Worm (Caenorhabditis elegans): Measurements from ENCODE around the gene ugt-55.

The ugt-55 gene

ce11 chrV:12298184-12298583 lies 41.7 kb downstream of the ugt-55 start:
- TF ChIP-seq lir-3 (tag; optimal IDR thresholded peaks at IDR 0.05; ENCODE audit: poor library complexity) = no peak
- peak; percentile 43 for TF ChIP-seq blmp-1 (tag; optimal IDR thresholded peaks at IDR 0.05)
- no peak for TF ChIP-seq lsy-2 (tag; optimal IDR thresholded peaks at IDR 0.05)
- no peak for TF ChIP-seq aha-1 (tag; optimal IDR thresholded peaks at IDR 0.05)
- no peak for TF ChIP-seq efl-1 (optimal IDR thresholded peaks at IDR 0.05)
- peak in 1 of 2 experiments; percentile 54 for TF ChIP-seq efl-1 (GFP tag; optimal IDR thresholded peaks at IDR 0.05 in 1 of 2)
- TF ChIP-seq elt-2 (tag; optimal IDR thresholded peaks at IDR 0.05) = peak; percentile 27
- no peak for TF ChIP-seq unc-30 (tag; optimal IDR thresholded peaks at IDR 0.05)

- TF ChIP-seq blmp-1 (tag; optimal IDR thresholded peaks at IDR 0.05) (peak; percentile 53), C04F5.9 (tag; optimal IDR thresholded peaks at IDR 0.05) (no peak), nhr-20 (tag; optimal IDR thresholded peaks at IDR 0.05) (peak; percentile 46), grh-1 (GFP tag; IDR thresholded peaks at IDR 0.05) (no peak), swsn-7 (tag; optimal IDR thresholded peaks at IDR 0.05) (no peak), efl-1 (optimal IDR thresholded peaks at IDR 0.05) (no peak), efl-1 (GFP tag; optimal IDR thresholded peaks at IDR 0.05 in 1 of 2) (peak in 1 of 2 experiments; percentile 36), lsy-2 (tag; optimal IDR thresholded peaks at IDR 0.05) (no peak), nhr-19 (GFP tag; conservative IDR thresholded peaks at IDR 0.05) (0 out of 2 replicates have a peak, but pooled peaks have one; percentile 7), elt-3 (tag; optimal IDR thresholded peaks at IDR 0.05) (peak in 2 of 6 experiments; percentile 6 to 23), lin-14 (GFP tag; optimal IDR thresholded peaks at IDR 0.05) (peak; percentile 35), xbp-1 (tag; optimal IDR thresholded peaks at IDR 0.05) (no peak), vab-15 (tag; optimal IDR thresholded peaks at IDR 0.05) (no peak), nhr-71 (tag; optimal IDR thresholded peaks at IDR 0.05) (peak; percentile 15), unc-62 (GFP tag; optimal IDR thresholded peaks at IDR 0.05) (no peak), ces-1 (GFP tag; optimal IDR thresholded peaks at IDR 0.05) (no peak), pqm-1 (tag; optimal IDR thresholded peaks at IDR 0.05) (no peak), dpl-1 (GFP tag; optimal IDR thresholded peaks at IDR 0.05) (no peak), tbx-2 (tag; optimal IDR thresholded peaks at IDR 0.05) (no peak), nhr-85 (tag) (peak; percentile 90), zag-1 (tag; optimal IDR thresholded peaks at IDR 0.05) (no peak)
Observed at ce11 chrV:12299244-12299766, 42.8 kb downstream of the ugt-55 start.

- no peak for TF ChIP-seq alr-1 (tag; optimal IDR thresholded peaks at IDR 0.05; ENCODE audit: borderline replicate concordance)
- peak; percentile 84 for TF ChIP-seq lin-14 (GFP tag; optimal IDR thresholded peaks at IDR 0.05)
- no peak for TF ChIP-seq unc-98 (GFP tag; IDR thresholded peaks at IDR 0.05)
- TF ChIP-seq dpl-1 (GFP tag; optimal IDR thresholded peaks at IDR 0.05) = peak; percentile 10 to 57 (median 16)
- TF ChIP-seq xbp-1 (tag; optimal IDR thresholded peaks at IDR 0.05) = peak; percentile 18
- peak; percentile 77 for TF ChIP-seq jun-1 (tag; optimal IDR thresholded peaks at IDR 0.05)
- peak; percentile 77 for TF ChIP-seq nhr-90 (tag; optimal IDR thresholded peaks at IDR 0.05; ENCODE audit: poor library complexity)
- no peak for TF ChIP-seq Y116A8C.19 (tag; optimal IDR thresholded peaks at IDR 0.05; ENCODE audit: borderline replicate concordance)
- TF ChIP-seq lir-3 (tag; optimal IDR thresholded peaks at IDR 0.05; ENCODE audit: poor library complexity) = peak; percentile 43
- TF ChIP-seq blmp-1 (tag; optimal IDR thresholded peaks at IDR 0.05) = peak; percentile 97
- TF ChIP-seq nhr-77 (tag; optimal IDR thresholded peaks at IDR 0.05) = peak; percentile 64
- TF ChIP-seq ama-1 (optimal IDR thresholded peaks at IDR 0.05) = peak; percentile 35
- TF ChIP-seq isw-1 (GFP tag; IDR thresholded peaks at IDR 0.05) = no peak
- peak; percentile 63 for TF ChIP-seq nhr-19 (GFP tag; conservative IDR thresholded peaks at IDR 0.05)
- peak; percentile 58 to 72 for TF ChIP-seq efl-1 (optimal IDR thresholded peaks at IDR 0.05)
- peak; percentile 3 to 91 for TF ChIP-seq efl-1 (GFP tag; optimal IDR thresholded peaks at IDR 0.05 in 1 of 2)
- no peak for TF ChIP-seq tlp-1 (tag; optimal IDR thresholded peaks at IDR 0.05)
- no peak for TF ChIP-seq ceh-8 (GFP tag; optimal IDR thresholded peaks at IDR 0.05)
- TF ChIP-seq lin-13 (GFP tag; optimal IDR thresholded peaks at IDR 0.05) = peak; percentile 50
- peak; percentile 76 for TF ChIP-seq C16A3.4 (tag; optimal IDR thresholded peaks at IDR 0.05)
- TF ChIP-seq C34B4.2 (tag; optimal IDR thresholded peaks at IDR 0.05) = no peak
- TF ChIP-seq efl-3 (GFP tag; optimal IDR thresholded peaks at IDR 0.05) = no peak
- TF ChIP-seq mdl-1 (tag; optimal IDR thresholded peaks at IDR 0.05) = peak in 1 of 2 experiments; percentile 84
- peak; percentile 37 for TF ChIP-seq swsn-7 (tag; optimal IDR thresholded peaks at IDR 0.05)
- TF ChIP-seq fos-1 (tag; optimal IDR thresholded peaks at IDR 0.05) = peak; percentile 62
- TF ChIP-seq sptf-1 (tag; optimal IDR thresholded peaks at IDR 0.05) = no peak
- TF ChIP-seq dsc-1 (tag; optimal IDR thresholded peaks at IDR 0.05) = no peak
- TF ChIP-seq nhr-71 (tag; optimal IDR thresholded peaks at IDR 0.05) = peak; percentile 81
- TF ChIP-seq lsy-2 (tag; optimal IDR thresholded peaks at IDR 0.05) = peak; percentile 56 to 85
- TF ChIP-seq tbx-2 (tag; optimal IDR thresholded peaks at IDR 0.05) = peak; percentile 49
- peak; percentile 49 for TF ChIP-seq irx-1 (tag; optimal IDR thresholded peaks at IDR 0.05)
- TF ChIP-seq vab-15 (tag; optimal IDR thresholded peaks at IDR 0.05) = no peak
- TF ChIP-seq elt-2 (tag; optimal IDR thresholded peaks at IDR 0.05) = peak; percentile 43
- peak; percentile 47 to 54 for TF ChIP-seq egl-27 (tag; optimal IDR thresholded peaks at IDR 0.05)
- peak; percentile 60 for TF ChIP-seq skn-1 (tag; optimal IDR thresholded peaks at IDR 0.05)
Observed at ce11 chrV:12300166-12300565, 43.7 kb downstream of the ugt-55 start.
